Worm (Caenorhabditis elegans): Measurements from ENCODE around the gene srt-74.

srt-74 gene

ce11 chrV:14260831-14261230 lies 21.3 kb downstream of the srt-74 start, which contains the start of gene F40G12.2:
Gene F40G12.2 (minus strand): TSS chrV:14260931.
- TF ChIP-seq K02D7.2 (tag; optimal IDR thresholded peaks at IDR 0.05) (no peak), ahr-1 (tag; optimal IDR thresholded peaks at IDR 0.05) (no peak), pros-1 (tag; optimal IDR thresholded peaks at IDR 0.05) (no peak), lin-11 (tag; optimal IDR thresholded peaks at IDR 0.05) (no peak), ceh-34 (tag; optimal IDR thresholded peaks at IDR 0.05) (no peak), hlh-15 (tag; optimal IDR thresholded peaks at IDR 0.05) (no peak)

ce11 chrV:14256813-14257212 lies 25.3 kb downstream of the srt-74 start, which contains the start of gene sre-8:
Gene sre-8 (plus strand): TSS chrV:14257113.
- no peak for TF ChIP-seq dmd-4 (tag; optimal IDR thresholded peaks at IDR 0.05; ENCODE audit: borderline replicate concordance)
- TF ChIP-seq pqm-1 (tag; optimal IDR thresholded peaks at IDR 0.05), result no peak
- no peak for TF ChIP-seq ttx-3 (tag; optimal IDR thresholded peaks at IDR 0.05)
- no peak for TF ChIP-seq hlh-15 (tag; optimal IDR thresholded peaks at IDR 0.05)
- no peak for TF ChIP-seq fkh-10 (GFP tag; optimal IDR thresholded peaks at IDR 0.05)
- no peak for TF ChIP-seq madf-2 (tag; optimal IDR thresholded peaks at IDR 0.05)
- no peak for TF ChIP-seq ceh-19 (GFP tag; optimal IDR thresholded peaks at IDR 0.05)
- no peak for TF ChIP-seq unc-55 (GFP tag; optimal IDR thresholded peaks at IDR 0.05)
- TF ChIP-seq pag-3 (tag; optimal IDR thresholded peaks at IDR 0.05; ENCODE audit: borderline replicate concordance), result no peak
- TF ChIP-seq ceh-14 (tag; optimal IDR thresholded peaks at IDR 0.05), result no peak
- no peak for TF ChIP-seq ceh-31 (tag; optimal IDR thresholded peaks at IDR 0.05)
- no peak for TF ChIP-seq hlh-13 (GFP tag; optimal IDR thresholded peaks at IDR 0.05)
- no peak for TF ChIP-seq nfya-1 (tag; optimal IDR thresholded peaks at IDR 0.05)
- no peak for TF ChIP-seq ahr-1 (tag; optimal IDR thresholded peaks at IDR 0.05)
- TF ChIP-seq eyg-1 (tag; optimal IDR thresholded peaks at IDR 0.05), result no peak

- TF ChIP-seq K09A11.1 (tag; optimal IDR thresholded peaks at IDR 0.05; ENCODE audit: insufficient read depth) (no peak), F13H6.1 (tag; optimal IDR thresholded peaks at IDR 0.05) (no peak)
Observed at ce11 chrV:14254221-14254620, 27.9 kb downstream of the srt-74 start, which contains the start of gene K02E11.7. Gene K02E11.7 (minus strand): TSS chrV:14254321.

ce11 chrV:14252025-14252424 lies 30.1 kb downstream of the srt-74 start, which contains the start of gene K02E11.5:
Gene K02E11.5 (plus strand): TSS chrV:14252325.
- TF ChIP-seq fkh-10 (GFP tag; optimal IDR thresholded peaks at IDR 0.05) (no peak), ceh-24 (tag; optimal IDR thresholded peaks at IDR 0.05) (no peak), elt-4 (tag; optimal IDR thresholded peaks at IDR 0.05) (no peak), ceh-18 (tag; optimal IDR thresholded peaks at IDR 0.05) (no peak), pat-9 (tag; optimal IDR thresholded peaks at IDR 0.05) (no peak), pha-4 (tag; optimal IDR thresholded peaks at IDR 0.05) (no peak), ref-2 (tag; optimal IDR thresholded peaks at IDR 0.05) (no peak), lin-11 (tag; optimal IDR thresholded peaks at IDR 0.05) (no peak), rnt-1 (tag; optimal IDR thresholded peaks at IDR 0.05) (no peak), fax-1 (tag; optimal IDR thresholded peaks at IDR 0.05) (no peak), ceh-6 (GFP tag; optimal IDR thresholded peaks at IDR 0.05) (no peak), K02D7.2 (tag; optimal IDR thresholded peaks at IDR 0.05) (no peak), ztf-16 (tag; optimal IDR thresholded peaks at IDR 0.05) (no peak), pqm-1 (tag; optimal IDR thresholded peaks at IDR 0.05) (no peak), C38D4.7 (GFP tag; optimal IDR thresholded peaks at IDR 0.05) (no peak), K09A11.1 (tag; optimal IDR thresholded peaks at IDR 0.05; ENCODE audit: insufficient read depth) (no peak)

- TF ChIP-seq ceh-30 (tag; optimal IDR thresholded peaks at IDR 0.05), result no peak
- no peak for TF ChIP-seq ceh-14 (tag; optimal IDR thresholded peaks at IDR 0.05)
- no peak for TF ChIP-seq dmd-4 (tag; optimal IDR thresholded peaks at IDR 0.05; ENCODE audit: borderline replicate concordance)
- TF ChIP-seq fkh-10 (GFP tag; optimal IDR thresholded peaks at IDR 0.05), result no peak
- no peak for TF ChIP-seq hlh-13 (GFP tag; optimal IDR thresholded peaks at IDR 0.05)
- TF ChIP-seq lin-11 (tag; optimal IDR thresholded peaks at IDR 0.05), result no peak
- no peak for TF ChIP-seq mec-3 (tag; optimal IDR thresholded peaks at IDR 0.05; ENCODE audit: borderline replicate concordance)
- no peak for TF ChIP-seq ceh-24 (tag; optimal IDR thresholded peaks at IDR 0.05)
- TF ChIP-seq hlh-8 (tag; optimal IDR thresholded peaks at IDR 0.05), result no peak
- no peak for TF ChIP-seq elt-2 (tag; optimal IDR thresholded peaks at IDR 0.05)
- TF ChIP-seq unc-42 (tag; optimal IDR thresholded peaks at IDR 0.05), result no peak
- TF ChIP-seq ceh-31 (tag; optimal IDR thresholded peaks at IDR 0.05), result no peak
- no peak for TF ChIP-seq unc-3 (GFP tag; conservative IDR thresholded peaks at IDR 0.05)
- TF ChIP-seq unc-3 (tag; optimal IDR thresholded peaks at IDR 0.05), result no peak
- no peak for TF ChIP-seq ahr-1 (tag; optimal IDR thresholded peaks at IDR 0.05)
Observed at ce11 chrV:14248654-14249053, 33.5 kb downstream of the srt-74 start, which contains the start of gene K02E11.6. Gene K02E11.6 (plus strand): TSS chrV:14248802.

Measured in whole organism, late embryonic.